Worm (Caenorhabditis elegans): ENCODE data around the gene srh-48.

Gene srh-48

ce11 chrII:9374807-9375206, 5.1 kb upstream of the srh-48 start, which contains the start of gene C06C3.12:
C06C3.12 (plus strand) TSS chrII:9375107.
- no peak for TF ChIP-seq unc-62 (GFP tag; optimal IDR thresholded peaks at IDR 0.05)

ce11 chrII:9377158-9377557, 2.7 kb upstream of the srh-48 start, which contains the start of gene C06C3.10:
C06C3.10 (minus strand) TSS chrII:9377258.
- no peak for TF ChIP-seq unc-62 (GFP tag; optimal IDR thresholded peaks at IDR 0.05)

ce11 chrII:9378174-9378573, 1.7 kb upstream of the srh-48 start:
- no peak for TF ChIP-seq unc-62 (GFP tag; optimal IDR thresholded peaks at IDR 0.05)

- TF ChIP-seq unc-62 (GFP tag; optimal IDR thresholded peaks at IDR 0.05) = no peak
Observed at ce11 chrII:9385241-9385640, 5.3 kb downstream of the srh-48 start, which contains the start of gene C06C3.7. C06C3.7 (plus strand) TSS chrII:9385541.

ce11 chrII:9392724-9393123, 12.8 kb downstream of the srh-48 start, which contains the start of gene lido-17:
lido-17 (minus strand) TSS chrII:9392824.
- TF ChIP-seq unc-62 (GFP tag; optimal IDR thresholded peaks at IDR 0.05) = no peak

ce11 chrII:9397496-9397895, 17.6 kb downstream of the srh-48 start, which contains the start of gene Y51B9A.9:
Y51B9A.9 (minus strand) TSS chrII:9397596.
- no peak for TF ChIP-seq unc-62 (GFP tag; optimal IDR thresholded peaks at IDR 0.05)

ce11 chrII:9398370-9398901, 18.5 kb downstream of the srh-48 start, which contains the start of the genes Y51B9A.14 and Y51B9A.8:
Y51B9A.14 (minus strand) TSS chrII:9398470.
Y51B9A.8 (plus strand) TSS chrII:9398851.
- TF ChIP-seq unc-62 (GFP tag; optimal IDR thresholded peaks at IDR 0.05) = no peak

ce11 chrII:9399746-9400145, 19.9 kb downstream of the srh-48 start, which contains the start of gene Y51B9A.7:
Y51B9A.7 (plus strand) TSS chrII:9400046.
- no peak for TF ChIP-seq unc-62 (GFP tag; optimal IDR thresholded peaks at IDR 0.05)

- no peak for TF ChIP-seq unc-62 (GFP tag; optimal IDR thresholded peaks at IDR 0.05)
Observed at ce11 chrII:9403087-9403486, 23.2 kb downstream of the srh-48 start, which contains the start of gene Y51B9A.6. Y51B9A.6 (minus strand) TSS chrII:9403187.

- TF ChIP-seq unc-62 (GFP tag; optimal IDR thresholded peaks at IDR 0.05) = no peak
Observed at ce11 chrII:9403846-9404245, 23.9 kb downstream of the srh-48 start, which contains the start of gene Y51B9A.5. Y51B9A.5 (plus strand) TSS chrII:9404146.

- no peak for TF ChIP-seq unc-62 (GFP tag; optimal IDR thresholded peaks at IDR 0.05)
Observed at ce11 chrII:9407020-9407419, 27.1 kb downstream of the srh-48 start, which contains the start of gene mpz-6. mpz-6 (minus strand) TSS chrII:9407120.

- TF ChIP-seq unc-62 (GFP tag; optimal IDR thresholded peaks at IDR 0.05) = no peak
Observed at ce11 chrII:9407469-9407868, 27.6 kb downstream of the srh-48 start, which contains the start of gene arrd-2. arrd-2 (plus strand) TSS chrII:9407769.

- no peak for TF ChIP-seq unc-62 (GFP tag; optimal IDR thresholded peaks at IDR 0.05)
Observed at ce11 chrII:9411497-9411896, 31.6 kb downstream of the srh-48 start, which contains the start of gene M176.9. M176.9 (minus strand) TSS chrII:9411597.

- TF ChIP-seq unc-62 (GFP tag; optimal IDR thresholded peaks at IDR 0.05) = no peak
Observed at ce11 chrII:9412086-9412608, 32.3 kb downstream of the srh-48 start, which contains the start of gene arrd-3. arrd-3 (plus strand) TSS chrII:9412558.

ce11 chrII:9416381-9417276, 36.7 kb downstream of the srh-48 start, which contains the start of the genes gss-1 and chch-3:
gss-1 (minus strand) TSS chrII:9416431.
chch-3 (plus strand) TSS chrII:9417013.
- TF ChIP-seq unc-62 (GFP tag; optimal IDR thresholded peaks at IDR 0.05) = no peak
